Worm (Caenorhabditis elegans): ENCODE results near the gene F28H6.7.

DNA sequence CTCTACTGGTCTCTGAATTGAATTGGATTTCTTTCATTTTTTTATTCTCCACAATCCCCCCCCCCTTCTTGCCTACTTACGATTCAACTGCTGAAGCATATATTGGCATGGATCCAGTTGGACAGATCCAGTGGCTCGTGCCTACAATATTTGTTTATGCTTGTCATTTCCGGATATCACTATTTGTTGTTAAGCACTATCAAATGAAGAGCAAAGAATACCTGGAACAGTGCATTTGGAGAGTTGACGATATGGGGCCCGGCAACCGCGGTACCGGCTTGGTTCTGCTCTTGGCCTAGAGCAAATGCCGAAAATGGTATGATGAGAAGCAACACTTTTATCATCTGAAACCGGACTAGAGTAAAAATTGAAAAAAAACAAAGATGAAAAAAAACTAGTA lies 48.3 kb upstream of the F28H6.7 start, which contains the start of gene lgc-21:
- TF ChIP-seq tlf-1 (GFP tag; optimal IDR thresholded peaks at IDR 0.05) (no peak), atf-7 (tag; optimal IDR thresholded peaks at IDR 0.05) (no peak), rec-8 (tag; optimal IDR thresholded peaks at IDR 0.05) (no peak), madf-10 (tag; optimal IDR thresholded peaks at IDR 0.05) (no peak), mxl-1 (tag; optimal IDR thresholded peaks at IDR 0.05) (no peak), F23B12.7 (tag; optimal IDR thresholded peaks at IDR 0.05; ENCODE audit: insufficient read depth) (no peak), Y56A3A.18 (GFP tag; IDR thresholded peaks at IDR 0.05) (no peak), nhr-90 (tag; optimal IDR thresholded peaks at IDR 0.05) (no peak), F39B2.1 (GFP tag; IDR thresholded peaks at IDR 0.05) (no peak), mcd-1 (GFP tag; IDR thresholded peaks at IDR 0.05) (no peak), bed-2 (GFP tag; IDR thresholded peaks at IDR 0.05) (no peak)
